Worm (Caenorhabditis elegans) whole organism, L4/young adult: Measurements from ENCODE around the gene C26G2.2.

Experiments
- W03F9.2 ChIP-seq: fragments of 150-350 bp; optimal IDR thresholded peaks from 2 replicates; lab custom pipeline; 2014; ENCODE audit warnings: missing biosample characterization, missing genetic modification characterization
- him-1 ChIP-seq: sonication (generic microtip); optimal IDR thresholded peaks from 2 replicates; lab custom pipeline; 2016; ENCODE audit warnings: missing genotype, missing genetic modification reagents, missing genetic modification characterization, missing compliant biosample characterization

DNA sequence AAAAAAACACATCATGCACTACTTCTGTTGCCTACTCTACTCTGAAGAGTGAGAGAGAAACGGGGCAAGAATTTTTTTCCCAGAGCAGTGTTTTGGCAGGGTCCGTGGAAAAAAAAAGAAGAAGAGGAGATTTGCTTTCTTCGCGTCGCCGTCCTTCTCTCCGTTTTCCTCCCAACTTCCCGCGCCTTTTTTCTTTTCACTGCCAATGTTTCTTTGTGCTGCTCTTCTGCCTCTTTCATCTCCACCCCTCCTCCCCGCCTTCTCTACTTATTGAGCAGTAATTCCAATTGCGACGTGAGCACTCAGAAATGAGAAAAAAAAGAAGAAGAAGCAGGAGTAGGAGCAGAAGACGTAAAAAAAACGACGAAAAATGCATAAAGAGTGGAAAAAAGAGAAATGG lies 24.2 kb upstream of the C26G2.2 start:
- TF ChIP-seq him-1 (tag; lab: Kevin White, UChicago) (peak; percentile 78), W03F9.2 (tag; lab: Kevin White, UChicago) (no peak)
